Worm (Caenorhabditis elegans) whole organism, L1 larva: ENCODE data around the gene M02D8.7.

Experiments used
- ceh-82 ChIP-seq, 3 experiments: fragments of 150-350 bp in 1 of 3; sonication (generic microtip) in 2 of 3; optimal IDR thresholded peaks; 2 replicates each; lab custom pipeline; 2014 to 2017; ENCODE audit warnings: missing biosample characterization in 3 of 3, missing genetic modification characterization in 3 of 3
- egl-27 ChIP-seq, 2 experiments: fragments of 150-350 bp in 1 of 2; sonication (generic microtip); optimal IDR thresholded peaks; 3 replicates each; lab custom pipeline; 2017 to 2018; ENCODE audit warnings: missing biosample characterization in 2 of 2, missing genetic modification characterization in 2 of 2, missing genetic modification reagents in 2 of 2
- lin-39 ChIP-seq: fragments of 150-350 bp; optimal IDR thresholded peaks from 2 replicates; lab custom pipeline; 2014; ENCODE audit warnings: missing biosample characterization, missing genetic modification reagents, missing genetic modification characterization
- lsy-2 ChIP-seq, 2 experiments: fragments of 150-350 bp; optimal IDR thresholded peaks; 2 replicates each; lab custom pipeline; 2014; ENCODE audit warnings: missing biosample characterization in 2 of 2, missing genetic modification characterization in 2 of 2
- nhr-77 ChIP-seq: fragments of 150-350 bp; optimal IDR thresholded peaks from 2 replicates; lab custom pipeline; 2014; ENCODE audit warnings: missing biosample characterization, missing genetic modification characterization
- nhr-84 ChIP-seq: sonication (generic microtip); optimal IDR thresholded peaks from 2 replicates; lab custom pipeline; 2017; ENCODE audit warnings: missing biosample characterization, missing genetic modification characterization
- pag-3 ChIP-seq: sonication (generic microtip); optimal IDR thresholded peaks from 2 replicates; lab custom pipeline; 2017; ENCODE audit warnings: missing genetic modification characterization, mild to moderate bottlenecking, missing compliant biosample characterization, antibody characterized with exemption, borderline replicate concordance; ENCODE audit not compliant: insufficient read depth
- snpc-4 ChIP-seq: fragments of 150-350 bp; optimal IDR thresholded peaks from 2 replicates; lab custom pipeline; 2014; ENCODE audit warnings: missing biosample characterization, missing genetic modification characterization
- unc-86 ChIP-seq: sonication (generic microtip); optimal IDR thresholded peaks from 2 replicates; lab custom pipeline; 2016; ENCODE audit warnings: missing genetic modification characterization, missing compliant biosample characterization
- xbp-1 ChIP-seq: sonication (generic microtip); optimal IDR thresholded peaks from 2 replicates; lab custom pipeline; 2016; ENCODE audit warnings: missing genetic modification characterization, missing compliant biosample characterization
- ztf-11 ChIP-seq, 2 experiments: sonication (generic microtip); optimal IDR thresholded peaks; 2 replicates each; lab custom pipeline; 2016 to 2017; ENCODE audit warnings: missing genetic modification characterization in 2 of 2, missing biosample characterization in 1 of 2, missing compliant biosample characterization in 1 of 2
- ztf-4 ChIP-seq: fragments of 150-350 bp; optimal IDR thresholded peaks from 2 replicates; lab custom pipeline; 2014; ENCODE audit warnings: missing biosample characterization, missing genetic modification characterization

M02D8.7 gene

DNA sequence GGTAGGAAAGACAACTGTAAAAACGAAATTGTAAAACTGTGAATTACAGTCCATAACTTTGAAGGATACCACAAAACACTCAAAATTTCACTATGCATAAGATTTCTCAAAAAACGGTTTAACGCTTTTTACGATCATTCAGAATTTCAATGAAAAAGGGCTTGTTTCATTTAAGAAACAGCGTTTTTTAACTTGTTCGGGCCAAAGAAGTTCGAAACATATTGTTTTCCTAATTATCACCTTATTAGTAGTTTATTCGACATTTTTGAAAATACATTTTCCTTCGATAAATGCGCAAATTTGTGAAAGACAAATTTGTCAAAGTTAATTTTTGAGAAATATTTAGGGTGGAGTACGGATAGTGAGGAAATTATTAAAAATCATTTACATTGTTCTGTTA, 38.0 kb downstream of the M02D8.7 start:
- TF ChIP-seq unc-86 (tag; lab: Kevin White, UChicago) (no peak), ceh-82 (tag; optimal IDR thresholded peaks at IDR 0.05; lab: Kevin White, UChicago) (no peak), lsy-2 (tag; optimal IDR thresholded peaks at IDR 0.05; lab: Kevin White, UChicago) (no peak), pag-3 (no peak)

DNA sequence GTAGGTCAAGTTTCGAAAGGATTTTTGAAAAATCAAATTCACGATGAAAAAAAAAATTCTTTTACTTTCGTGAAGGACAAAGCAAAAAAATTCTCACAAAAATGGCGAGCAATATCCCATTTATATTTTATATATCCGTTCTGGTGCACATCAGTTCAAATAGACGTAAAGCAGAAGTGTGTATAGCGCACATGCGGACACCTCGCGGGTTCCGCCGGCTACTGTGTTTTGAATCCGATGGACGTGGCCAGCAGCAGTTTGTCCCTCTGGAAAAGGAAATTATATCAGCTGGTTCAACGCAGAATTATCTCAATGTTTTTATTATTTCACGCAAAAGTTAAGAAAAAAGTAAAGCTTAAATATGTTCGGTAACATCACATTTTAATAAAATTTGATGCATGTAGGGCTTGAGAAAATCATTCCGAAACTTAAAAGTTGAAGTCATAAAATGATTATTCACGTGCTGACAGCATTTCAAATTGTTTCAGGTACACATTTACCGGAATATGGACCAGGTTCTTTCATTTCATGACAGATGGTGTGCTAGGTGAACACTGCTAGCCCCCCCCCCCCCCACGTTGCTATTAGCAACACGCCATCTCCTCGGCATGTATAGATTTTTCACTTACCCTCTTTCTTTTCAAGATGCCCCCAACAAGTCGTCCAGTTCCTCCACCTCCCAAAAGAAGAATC, 39.0 kb downstream of the M02D8.7 start, which contains the start of gene jbts-14:
Gene jbts-14 (plus strand): TSS at position 643 of the 693 bp plus-strand sequence.
- no peak for TF ChIP-seq ztf-11 (tag; optimal IDR thresholded peaks at IDR 0.05; lab: Kevin White, UChicago)
- no peak for TF ChIP-seq xbp-1
- no peak for TF ChIP-seq ztf-4 (tag; lab: Kevin White, UChicago)
- TF ChIP-seq pag-3, result no peak
- peak; percentile 76 for TF ChIP-seq snpc-4 (tag; lab: Kevin White, UChicago)
- TF ChIP-seq egl-27 (tag; optimal IDR thresholded peaks at IDR 0.05; lab: Kevin White, UChicago), result no peak
- TF ChIP-seq nhr-84 (tag; lab: Kevin White, UChicago), result no peak

DNA sequence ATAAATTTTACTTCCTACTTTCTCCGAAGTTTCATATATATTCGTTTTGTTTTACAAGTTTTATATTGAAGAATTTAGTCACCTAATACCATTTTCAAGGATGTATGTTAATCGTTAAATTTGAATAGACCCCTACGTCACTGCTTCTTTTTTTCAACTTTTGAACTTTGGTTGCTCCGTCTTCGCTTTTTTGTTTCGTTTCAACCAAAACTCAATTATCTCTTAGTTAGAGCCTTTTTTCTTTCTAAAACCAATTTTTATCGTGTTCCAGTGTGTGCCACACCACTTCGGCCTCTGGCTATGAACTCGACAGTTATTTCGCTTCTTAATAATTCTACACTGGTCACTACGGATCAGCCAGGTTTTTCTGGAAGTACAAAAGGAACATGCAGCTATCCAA, 45.3 kb downstream of the M02D8.7 start, which contains the start of gene frpr-8:
Gene frpr-8 (plus strand): TSS at position 301 of the 400 bp plus-strand sequence.
- TF ChIP-seq nhr-77 (tag; lab: Kevin White, UChicago), result no peak
- TF ChIP-seq lin-39, result no peak
- TF ChIP-seq, all 84 proteins: peak for 0
